Worm (Caenorhabditis elegans): ENCODE measurements around the gene srh-3.

DNA sequence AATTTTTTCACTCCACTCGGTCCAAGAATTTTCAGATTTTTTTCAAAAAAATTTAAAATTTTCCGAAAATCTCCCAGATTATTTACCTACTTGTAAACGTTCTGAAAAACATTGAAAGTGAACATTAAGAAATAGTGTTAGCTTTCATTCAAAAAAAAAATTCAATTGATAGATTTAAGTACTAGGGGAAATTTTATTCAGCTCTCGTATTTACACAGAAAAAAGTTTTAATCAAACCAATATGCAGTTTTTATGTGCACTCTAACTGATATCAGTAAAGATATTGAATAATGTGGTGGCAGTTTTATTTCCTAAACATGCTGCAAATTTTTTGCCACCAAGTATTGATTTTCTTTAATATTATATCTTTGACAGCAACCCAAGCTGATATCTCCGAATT is 14.2 kb upstream of the srh-3 start, which contains the start of gene irld-42:
- TF ChIP-seq blmp-1 (tag; optimal IDR thresholded peaks at IDR 0.05) = no peak
- no peak for TF ChIP-seq pha-4 (tag; optimal IDR thresholded peaks at IDR 0.05)
- no peak for TF ChIP-seq snpc-4 (tag; optimal IDR thresholded peaks at IDR 0.05)
- TF ChIP-seq unc-62 (GFP tag; optimal IDR thresholded peaks at IDR 0.05) = no peak
